Fruit fly (Drosophila melanogaster) whole organism: Measurements from ENCODE around the gene CG31681.

Experiments used
- CG8478 ChIP-seq: fragments of >200 bp; optimal IDR thresholded peaks from 2 replicates; lab custom pipeline; 2018; ENCODE audit warnings: inconsistent platforms
- Dll ChIP-seq: fragments of >200 bp; optimal IDR thresholded peaks from 2 replicates; lab custom pipeline; 2017
- EcR ChIP-seq, 2 experiments: fragments of >200 bp; optimal IDR thresholded peaks; 2 replicates each; lab custom pipeline; 2017; ENCODE audit warnings: missing biosample characterization in 2 of 2, missing genetic modification characterization in 2 of 2, missing genetic modification reagents in 2 of 2
- pan ChIP-seq: fragments of >200 bp; optimal IDR thresholded peaks from 2 replicates; lab custom pipeline; 2017
- psq ChIP-seq: fragments of >200 bp; optimal IDR thresholded peaks from 2 replicates; lab custom pipeline; 2017
- usp ChIP-seq: fragments of >200 bp; optimal IDR thresholded peaks from 2 replicates; lab custom pipeline; 2017; ENCODE audit warnings: missing biosample characterization, missing genetic modification characterization, mixed read lengths

The CG31681 gene

DNA sequence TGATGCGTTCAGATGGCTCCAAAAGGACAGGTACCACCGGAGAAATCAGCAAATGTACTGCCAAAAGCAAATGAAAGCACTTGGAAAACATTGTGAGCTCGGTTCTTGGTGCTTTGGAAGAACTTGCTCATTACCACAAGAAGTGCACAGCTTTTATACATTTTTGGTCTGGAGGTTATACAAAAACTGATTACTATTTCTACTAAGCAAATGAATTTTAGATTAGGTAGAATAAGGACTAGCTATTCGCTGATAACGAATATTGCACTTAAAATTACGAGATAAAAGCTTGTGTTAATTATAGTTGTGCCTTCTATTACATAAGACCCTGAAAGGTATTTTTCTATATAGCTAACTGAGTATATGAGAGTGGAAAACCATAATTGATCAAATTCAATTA is 31.7 kb downstream of the CG31681 start, which contains the start of gene Send1:
Gene Send1, minus strand, starts transcription at position 101 of the 400 bp plus-strand sequence.
- TF ChIP-seq pan (lab: Kevin White, UChicago) (no peak), CG8478 (lab: Kevin White, UChicago) (no peak), psq (no peak), usp (GFP tag; lab: Kevin White, UChicago) (no peak), EcR (GFP tag; optimal IDR thresholded peaks at IDR 0.05; lab: Kevin White, UChicago) (no peak), Dll (no peak)

DNA sequence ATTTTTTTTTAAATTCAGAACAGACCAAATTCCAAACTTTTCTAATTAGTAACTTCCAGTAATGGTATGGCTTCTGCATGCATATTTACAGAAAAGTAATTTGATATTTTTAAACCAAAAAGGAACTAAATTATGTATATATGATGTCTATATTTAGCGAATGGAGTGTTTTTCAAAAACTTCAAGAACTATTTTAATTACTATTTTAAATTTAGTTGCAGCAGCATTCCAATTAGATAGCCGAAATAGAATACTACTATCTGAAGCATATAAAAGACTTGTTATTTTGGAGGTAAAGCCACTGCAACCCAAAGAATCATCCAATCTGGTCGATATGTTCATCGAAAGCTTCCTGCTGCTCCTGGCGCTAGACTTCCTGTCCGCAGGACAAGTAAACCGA is 33.9 kb downstream of the CG31681 start, which contains the start of gene CG17234:
Gene CG17234, plus strand, starts transcription at position 301 of the 400 bp plus-strand sequence.
- no peak for TF ChIP-seq pan (lab: Kevin White, UChicago)
- no peak for TF ChIP-seq Dll
- TF ChIP-seq CG8478 (lab: Kevin White, UChicago) = no peak
- no peak for TF ChIP-seq usp (GFP tag; lab: Kevin White, UChicago)
- no peak for TF ChIP-seq psq
- no peak for TF ChIP-seq EcR (GFP tag; optimal IDR thresholded peaks at IDR 0.05; lab: Kevin White, UChicago)

DNA sequence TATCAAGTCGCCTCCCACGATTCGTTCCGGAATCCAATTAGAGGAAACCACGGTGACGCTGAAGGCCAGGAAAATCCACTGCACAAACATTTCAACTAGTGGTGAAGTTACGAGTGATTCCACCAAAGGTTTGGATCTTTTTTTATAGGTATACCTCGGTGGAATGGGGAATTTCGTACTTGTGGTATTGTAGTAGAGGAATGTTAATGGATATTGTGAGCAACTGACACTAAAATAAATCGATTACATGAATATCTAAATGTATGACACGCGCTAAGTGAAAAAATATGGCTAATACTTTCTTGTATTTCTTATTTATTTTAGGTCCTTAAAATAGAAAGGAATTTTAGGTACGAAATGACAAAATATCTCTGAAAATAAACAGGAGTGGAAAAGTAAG is 34.4 kb downstream of the CG31681 start, which contains the start of gene CG17239:
Gene CG17239, minus strand, starts transcription at position 101 of the 400 bp plus-strand sequence.
- TF ChIP-seq pan (lab: Kevin White, UChicago) (no peak), CG8478 (lab: Kevin White, UChicago) (no peak), EcR (GFP tag; optimal IDR thresholded peaks at IDR 0.05; lab: Kevin White, UChicago) (no peak), psq (no peak), Dll (no peak), usp (GFP tag; lab: Kevin White, UChicago) (no peak)

DNA sequence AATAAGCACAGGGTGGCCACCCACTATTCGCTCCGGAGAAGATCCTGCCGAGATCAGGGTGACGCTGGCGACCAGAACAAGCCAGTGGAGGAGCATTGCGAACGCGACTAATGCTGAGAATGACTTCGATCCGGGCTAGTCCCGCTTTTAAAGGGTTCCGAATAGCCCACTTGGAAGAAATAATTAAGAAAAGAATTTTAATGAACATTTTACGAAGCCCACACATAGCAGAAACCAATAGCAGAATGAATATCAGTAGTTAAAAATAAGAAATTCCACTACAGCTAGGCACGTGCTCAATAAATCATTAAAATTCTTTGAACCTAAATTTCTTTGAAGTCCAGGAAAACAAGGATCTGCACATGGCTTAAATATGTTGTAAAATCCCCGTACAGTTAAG is 35.5 kb downstream of the CG31681 start, which contains the start of gene Ser12:
Gene Ser12, minus strand, starts transcription at position 101 of the 400 bp plus-strand sequence.
- no peak for TF ChIP-seq pan (lab: Kevin White, UChicago)

DNA sequence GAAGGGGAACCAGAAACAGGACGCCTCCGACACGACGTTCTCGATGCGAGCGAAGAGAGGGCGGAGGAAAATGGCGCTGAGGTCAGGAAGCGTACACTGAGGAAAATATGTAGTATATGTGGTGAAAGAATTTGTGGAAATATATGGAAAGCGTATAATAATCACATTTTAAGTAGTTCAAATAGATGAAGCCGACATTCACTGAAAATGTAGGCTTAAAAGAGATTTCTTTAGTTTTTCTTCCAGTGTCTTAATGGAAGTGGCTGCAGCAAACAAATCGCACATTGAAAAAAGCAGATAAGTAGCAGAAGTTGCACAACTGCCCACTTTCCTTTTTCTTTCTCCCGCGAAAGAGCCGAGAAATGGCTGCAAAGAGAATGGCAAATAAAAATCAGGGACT is 37.1 kb downstream of the CG31681 start:
- TF ChIP-seq Dll = no peak
- no peak for TF ChIP-seq EcR (GFP tag; optimal IDR thresholded peaks at IDR 0.05; lab: Kevin White, UChicago)
- TF ChIP-seq psq = no peak
- TF ChIP-seq pan (lab: Kevin White, UChicago) = no peak
- TF ChIP-seq CG8478 (lab: Kevin White, UChicago) = no peak
- no peak for TF ChIP-seq usp (GFP tag; lab: Kevin White, UChicago)

DNA sequence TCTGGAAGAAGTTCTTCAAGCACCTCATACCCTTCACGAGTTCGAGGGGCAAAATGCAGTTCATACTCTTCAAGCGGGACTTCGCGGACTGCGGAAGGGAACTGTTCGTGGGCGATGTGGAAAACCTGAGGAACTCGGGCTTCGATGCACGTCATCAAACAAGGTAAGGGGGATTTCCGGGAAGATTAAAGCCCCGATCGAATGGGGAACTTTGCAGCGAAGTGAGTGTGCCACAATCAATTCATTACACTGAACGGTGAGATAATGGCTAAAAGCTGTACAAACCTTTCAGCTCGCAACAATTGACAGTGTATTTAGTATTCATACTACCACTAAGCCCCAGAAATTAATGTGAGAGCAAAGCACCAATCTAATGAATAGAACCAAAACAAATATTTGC is 43.9 kb downstream of the CG31681 start:
- TF ChIP-seq usp (GFP tag; lab: Kevin White, UChicago) (no peak), pan (lab: Kevin White, UChicago) (no peak), CG8478 (lab: Kevin White, UChicago) (no peak), EcR (GFP tag; optimal IDR thresholded peaks at IDR 0.05; lab: Kevin White, UChicago) (no peak), Dll (no peak), psq (no peak)

DNA sequence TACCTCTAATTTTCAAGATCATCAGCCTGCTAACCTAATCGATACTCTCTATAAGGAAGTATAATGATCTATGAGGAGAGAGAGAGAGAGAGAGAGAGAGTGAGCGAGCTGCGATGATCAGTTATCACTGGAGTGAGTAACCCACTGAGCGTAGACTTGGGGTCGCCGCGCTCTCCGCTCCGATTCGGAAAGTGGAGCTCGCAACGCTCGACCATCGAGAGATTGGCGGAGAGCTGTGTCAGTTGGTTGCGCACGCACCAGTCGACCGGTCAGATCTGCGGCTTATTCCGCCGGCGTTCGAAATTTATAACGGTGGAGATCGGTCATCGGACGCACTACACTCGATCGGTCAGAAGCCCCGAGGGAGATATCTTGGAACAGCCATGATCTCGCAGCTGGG is 44.5 kb downstream of the CG31681 start, which contains the start of gene CG4267:
Gene CG4267, plus strand, starts transcription at position 240 of the 400 bp plus-strand sequence.
- TF ChIP-seq psq (no peak), CG8478 (lab: Kevin White, UChicago) (no peak), EcR (GFP tag; optimal IDR thresholded peaks at IDR 0.05; lab: Kevin White, UChicago) (peak in 1 of 2 experiments; percentile 42), usp (GFP tag; lab: Kevin White, UChicago) (no peak), pan (lab: Kevin White, UChicago) (no peak), Dll (peak; percentile 96)

DNA sequence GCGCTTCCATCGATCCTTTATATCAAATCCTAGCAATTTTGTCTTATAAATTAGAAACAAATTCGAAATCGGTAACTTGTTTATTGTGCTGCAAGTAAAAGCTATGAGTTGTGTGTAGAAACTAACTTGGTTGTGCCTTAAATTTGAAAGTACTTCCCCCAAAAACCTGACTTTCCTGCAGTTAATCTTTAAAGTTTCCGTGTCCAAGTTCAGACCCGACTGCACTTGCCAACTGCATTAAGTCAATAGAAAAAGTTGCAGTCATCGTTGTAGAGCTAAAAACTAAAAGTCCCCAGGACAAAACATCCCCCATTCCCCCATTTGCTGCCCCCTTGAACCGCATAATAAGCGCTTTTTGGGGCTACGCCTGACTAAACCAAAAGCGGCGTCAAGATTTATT is 46.2 kb downstream of the CG31681 start, which contains the start of gene Tengl1:
Gene Tengl1, minus strand, starts transcription at position 101 of the 400 bp plus-strand sequence.
- TF ChIP-seq EcR (GFP tag; optimal IDR thresholded peaks at IDR 0.05; lab: Kevin White, UChicago) (no peak), Dll (no peak), pan (lab: Kevin White, UChicago) (no peak), usp (GFP tag; lab: Kevin White, UChicago) (no peak), psq (no peak), CG8478 (lab: Kevin White, UChicago) (no peak)

DNA sequence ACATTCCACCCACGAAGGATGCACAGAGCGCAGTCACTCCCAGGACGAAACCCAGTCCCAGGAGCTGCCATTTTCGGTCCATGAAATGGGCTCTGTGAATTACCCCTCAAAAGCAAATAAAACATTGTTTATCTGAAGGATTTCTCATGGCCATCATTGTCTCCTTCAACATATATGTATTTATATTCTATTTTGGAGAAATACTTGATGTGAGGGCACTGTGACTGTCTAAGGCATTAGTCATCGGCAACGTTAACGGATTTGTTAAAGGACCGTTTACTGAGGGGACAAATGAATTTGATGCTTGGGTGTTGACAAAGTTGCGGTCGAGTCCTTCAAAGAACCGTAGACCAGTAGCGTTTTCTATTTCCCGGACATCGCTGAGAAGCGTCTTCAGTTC is 47.4 kb downstream of the CG31681 start, which contains the start of gene Tengl2:
Gene Tengl2, minus strand, starts transcription at position 101 of the 400 bp plus-strand sequence.
- TF ChIP-seq usp (GFP tag; lab: Kevin White, UChicago) = no peak
- TF ChIP-seq psq = no peak
- TF ChIP-seq EcR (GFP tag; optimal IDR thresholded peaks at IDR 0.05; lab: Kevin White, UChicago) = no peak
- no peak for TF ChIP-seq CG8478 (lab: Kevin White, UChicago)
- no peak for TF ChIP-seq Dll
- no peak for TF ChIP-seq pan (lab: Kevin White, UChicago)

DNA sequence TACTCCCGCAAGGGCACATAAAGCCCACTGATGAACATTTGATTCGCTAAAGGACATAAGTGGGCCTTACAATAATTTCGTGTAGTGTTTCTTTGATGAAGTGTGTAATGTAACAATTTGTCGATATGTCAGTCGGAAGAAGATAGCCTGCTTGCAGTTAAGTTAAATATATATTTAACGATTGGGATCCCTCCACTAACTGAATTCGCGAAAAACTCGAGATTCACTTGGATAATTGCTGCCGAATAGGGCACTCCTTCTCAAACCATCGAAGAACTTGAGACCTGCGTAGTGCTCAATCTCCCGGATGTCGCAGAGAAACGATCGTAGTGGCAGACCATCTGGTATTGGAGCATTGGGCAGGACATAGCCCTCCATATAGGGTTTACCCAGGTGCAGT is 48.5 kb downstream of the CG31681 start, which contains the start of gene Tengl3:
Gene Tengl3, minus strand, starts transcription at position 101 of the 400 bp plus-strand sequence.
- no peak for TF ChIP-seq usp (GFP tag; lab: Kevin White, UChicago)
- TF ChIP-seq psq = no peak

DNA sequence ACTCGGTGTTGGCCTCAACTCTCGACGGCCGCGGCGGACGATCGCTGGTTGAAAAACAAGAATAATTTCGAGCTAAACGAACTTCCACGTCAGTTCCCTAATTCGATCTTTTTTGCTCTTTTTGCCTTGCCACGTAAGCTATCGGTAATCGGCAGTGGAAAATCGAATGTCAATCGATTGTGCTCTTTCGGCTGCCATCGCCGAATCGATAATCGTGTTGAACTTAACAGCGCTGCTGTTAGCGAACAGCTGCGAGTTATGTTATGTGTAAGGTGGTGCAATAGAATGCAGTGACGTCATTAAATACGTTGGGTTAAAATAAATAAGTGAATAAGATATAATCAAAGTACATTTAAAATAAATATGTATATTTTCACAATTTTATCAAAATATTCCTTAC is 50.0 kb downstream of the CG31681 start, which contains the start of gene Sec24CD:
Gene Sec24CD, minus strand, starts transcription at position 123 of the 400 bp plus-strand sequence.
- TF ChIP-seq usp (GFP tag; lab: Kevin White, UChicago) = no peak
- TF ChIP-seq CG8478 (lab: Kevin White, UChicago) = no peak
- TF ChIP-seq pan (lab: Kevin White, UChicago) = no peak
